Fruit fly (Drosophila melanogaster): Measurements from ENCODE around the gene CG15201.

CG15201 gene

dm6 chrX:11182631-11183030 lies 38.7 kb downstream of the CG15201 start, which contains the start of gene CG15200 (continued):
- TF ChIP-seq lola (GFP tag; optimal IDR thresholded peaks at IDR 0.05): no peak
- TF ChIP-seq Hr78 (GFP tag; optimal IDR thresholded peaks at IDR 0.05): no peak
